Worm (Caenorhabditis elegans): ENCODE results near the gene glb-1.

ce11 chrIII:8937571-8937970, 14.5 kb upstream of the glb-1 start:
- TF ChIP-seq ama-1 (optimal IDR thresholded peaks at IDR 0.05): no peak
- peak; percentile 83 for TF ChIP-seq fax-1 (tag; optimal IDR thresholded peaks at IDR 0.05)
- no peak for TF ChIP-seq pag-3 (tag; optimal IDR thresholded peaks at IDR 0.05; ENCODE audit: borderline replicate concordance)
- TF ChIP-seq F13H6.1 (tag; optimal IDR thresholded peaks at IDR 0.05): peak; percentile 69

Measured in whole organism, late embryonic.